Worm (Caenorhabditis elegans): ENCODE measurements around the gene ZC487.2.

Gene ZC487.2

DNA sequence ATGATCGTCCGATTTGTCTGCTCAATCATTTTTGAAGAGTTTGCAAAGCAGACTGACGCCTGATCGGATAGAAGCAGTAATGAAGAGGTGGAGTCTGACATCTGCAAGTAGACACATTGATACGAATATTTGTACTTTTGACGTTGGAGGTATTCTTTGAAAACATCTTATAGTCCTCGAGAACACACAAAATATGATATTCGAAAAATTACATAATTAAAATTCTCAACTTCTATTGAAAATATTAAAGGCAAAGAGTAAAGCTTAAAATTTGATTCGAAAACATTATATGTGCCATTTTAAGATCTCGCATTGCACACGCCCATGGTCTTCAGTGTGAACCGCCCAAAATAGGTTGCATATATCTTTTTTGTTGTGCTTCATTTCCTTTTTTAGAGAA, at the start of gene ZC487.2:
ZC487.2 (minus strand) TSS at position 101 of the 400 bp plus-strand sequence.
- no peak for TF ChIP-seq mep-1 (tag; optimal IDR thresholded peaks at IDR 0.05)
- no peak for TF ChIP-seq snu-23 (GFP tag; optimal IDR thresholded peaks at IDR 0.05)
- TF ChIP-seq unc-98 (GFP tag; IDR thresholded peaks at IDR 0.05), result no peak
- no peak for TF ChIP-seq vab-15 (tag; optimal IDR thresholded peaks at IDR 0.05)
- no peak for TF ChIP-seq C04F5.9 (tag; optimal IDR thresholded peaks at IDR 0.05)
- TF ChIP-seq alr-1 (tag; optimal IDR thresholded peaks at IDR 0.05; ENCODE audit: borderline replicate concordance), result no peak

- TF ChIP-seq aha-1 (tag; optimal IDR thresholded peaks at IDR 0.05) (no peak), alr-1 (tag; optimal IDR thresholded peaks at IDR 0.05; ENCODE audit: borderline replicate concordance) (no peak), nhr-76 (tag; optimal IDR thresholded peaks at IDR 0.05) (no peak), mab-9 (GFP tag; IDR thresholded peaks at IDR 0.05) (no peak), ceh-88 (GFP tag; IDR thresholded peaks at IDR 0.05) (no peak), sup-37 (GFP tag; optimal IDR thresholded peaks at IDR 0.05) (no peak), lin-14 (GFP tag; optimal IDR thresholded peaks at IDR 0.05) (no peak), lin-35 (GFP tag; optimal IDR thresholded peaks at IDR 0.05) (no peak), nhr-85 (tag) (no peak), lin-15B (tag; optimal IDR thresholded peaks at IDR 0.05) (no peak), tlp-1 (tag; optimal IDR thresholded peaks at IDR 0.05) (no peak), efl-3 (GFP tag; optimal IDR thresholded peaks at IDR 0.05) (no peak), irx-1 (tag; optimal IDR thresholded peaks at IDR 0.05) (no peak), ceh-82 (tag; optimal IDR thresholded peaks at IDR 0.05) (no peak), pqm-1 (tag; optimal IDR thresholded peaks at IDR 0.05) (no peak), nhr-12 (tag; optimal IDR thresholded peaks at IDR 0.05) (no peak), lir-3 (tag; optimal IDR thresholded peaks at IDR 0.05; ENCODE audit: poor library complexity) (no peak)
These were observed 49.4 kb upstream of the ZC487.2 start, which contains the start of gene srh-30 for ce11 chrV:6771645-6772044. TSS of gene srh-30 (minus strand) at chrV:6771745.

- no peak for TF ChIP-seq pag-3 (tag; optimal IDR thresholded peaks at IDR 0.05; ENCODE audit: borderline replicate concordance, insufficient read depth)
- TF ChIP-seq snu-23 (GFP tag; optimal IDR thresholded peaks at IDR 0.05), result peak; percentile 21
- TF ChIP-seq vab-15 (tag; optimal IDR thresholded peaks at IDR 0.05), result no peak
- TF ChIP-seq rnt-1 (tag; optimal IDR thresholded peaks at IDR 0.05), result peak; percentile 34
- peak; percentile 31 for TF ChIP-seq lin-14 (GFP tag; optimal IDR thresholded peaks at IDR 0.05)
- TF ChIP-seq dsc-1 (tag; optimal IDR thresholded peaks at IDR 0.05), result peak; percentile 92
- TF ChIP-seq fkh-4 (tag; optimal IDR thresholded peaks at IDR 0.05; ENCODE audit: borderline replicate concordance), result peak; percentile 55
These were observed 47.2 kb upstream of the ZC487.2 start for ce11 chrV:6769440-6769839.

DNA sequence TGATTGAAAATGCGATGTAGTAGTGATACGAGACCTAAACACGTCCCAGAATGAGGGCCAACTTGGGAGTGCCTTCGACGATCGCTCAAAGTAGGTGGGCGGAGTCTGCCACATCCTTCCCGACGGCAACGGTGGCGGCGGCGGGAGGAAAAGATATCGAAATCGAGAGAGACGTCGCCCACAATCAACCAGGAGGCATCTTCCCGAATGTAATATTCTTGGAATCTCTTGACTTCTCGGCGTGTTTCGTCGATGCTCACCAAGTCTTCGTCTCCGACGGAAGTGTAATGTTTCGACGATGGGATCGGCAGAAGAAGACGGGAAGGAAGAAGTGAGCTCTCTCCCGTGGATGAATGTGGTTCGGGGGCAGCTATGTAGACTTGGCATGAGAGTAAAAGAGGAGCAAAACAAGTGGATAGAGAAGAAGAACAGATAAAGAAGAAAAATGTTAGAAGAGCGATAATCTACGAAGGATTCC, 46.2 kb upstream of the ZC487.2 start, which contains the start of the genes T25F10.1 and clik-1:
T25F10.1 (plus strand) TSS at position 51 of the 478 bp plus-strand sequence.
clik-1 (minus strand) TSS at position 281 of the 478 bp plus-strand sequence.
- TF ChIP-seq rnt-1 (tag; optimal IDR thresholded peaks at IDR 0.05) (peak; percentile 76), nhr-20 (tag; optimal IDR thresholded peaks at IDR 0.05) (peak; percentile 17), C16A3.4 (tag; optimal IDR thresholded peaks at IDR 0.05) (no peak), C04F5.9 (tag; optimal IDR thresholded peaks at IDR 0.05) (no peak), blmp-1 (tag; optimal IDR thresholded peaks at IDR 0.05) (no peak), sptf-1 (tag; optimal IDR thresholded peaks at IDR 0.05) (no peak), nhr-90 (tag; optimal IDR thresholded peaks at IDR 0.05; ENCODE audit: poor library complexity) (no peak), unc-86 (tag; optimal IDR thresholded peaks at IDR 0.05) (no peak), mep-1 (tag; optimal IDR thresholded peaks at IDR 0.05) (peak; percentile 13), unc-98 (GFP tag; IDR thresholded peaks at IDR 0.05) (no peak), pag-3 (tag; optimal IDR thresholded peaks at IDR 0.05; ENCODE audit: borderline replicate concordance, insufficient read depth) (peak; percentile 97), efl-1 (optimal IDR thresholded peaks at IDR 0.05) (no peak), efl-1 (GFP tag; optimal IDR thresholded peaks at IDR 0.05 in 1 of 2) (peak in 1 of 2 experiments; percentile 11), lsy-2 (tag; optimal IDR thresholded peaks at IDR 0.05) (peak in 1 of 2 experiments; percentile 28), nhr-19 (GFP tag; conservative IDR thresholded peaks at IDR 0.05) (peak; percentile 52), fos-1 (tag; optimal IDR thresholded peaks at IDR 0.05) (no peak), nhr-84 (tag; optimal IDR thresholded peaks at IDR 0.05) (no peak), snu-23 (GFP tag; optimal IDR thresholded peaks at IDR 0.05) (peak; percentile 49), unc-130 (tag; optimal IDR thresholded peaks at IDR 0.05) (peak; percentile 54), fkh-4 (tag; optimal IDR thresholded peaks at IDR 0.05; ENCODE audit: borderline replicate concordance) (peak; percentile 22), nhr-71 (tag; optimal IDR thresholded peaks at IDR 0.05) (peak; percentile 80), nhr-85 (tag) (peak; percentile 35), sup-37 (GFP tag; optimal IDR thresholded peaks at IDR 0.05) (peak; percentile 46), lin-14 (GFP tag; optimal IDR thresholded peaks at IDR 0.05) (peak; percentile 83), dsc-1 (tag; optimal IDR thresholded peaks at IDR 0.05) (peak; percentile 63), jun-1 (tag; optimal IDR thresholded peaks at IDR 0.05) (no peak)
